Worm (Caenorhabditis elegans) whole organism, young adult: Measurements from ENCODE around the gene ptr-1.

ENCODE experiments used
- B0336.3 ChIP-seq: fragments of 200-800 bp; sonication (Bioruptor generic); IDR thresholded peaks from 2 replicates; pipeline ENCODE4 v1.3.6; 2022; ENCODE audit warnings: missing genetic modification characterization, missing compliant biosample characterization
- F39B2.1 ChIP-seq: fragments of 200-800 bp; sonication (Bioruptor generic); IDR thresholded peaks from 2 replicates; pipeline ENCODE4 v1.3.6; 2022; ENCODE audit warnings: missing genetic modification reagents, missing genetic modification characterization, missing compliant biosample characterization
- K12H6.12 ChIP-seq: fragments of 200-800 bp; sonication (Bioruptor generic); optimal IDR thresholded peaks from 2 replicates; lab custom pipeline; 2018; ENCODE audit warnings: mild to moderate bottlenecking, missing genetic modification characterization, missing compliant biosample characterization
- Y53G8AR.9 ChIP-seq: fragments of 200-800 bp; sonication (Bioruptor generic); conservative IDR thresholded peaks from 2 replicates; pipeline ENCODE4 v1.3.6; 2022; ENCODE audit warnings: missing genetic modification reagents, missing genetic modification characterization, missing compliant biosample characterization
- ama-1 ChIP-seq, 3 experiments: fragments of 150-350 bp in 1 of 3; sonication (generic microtip) in 2 of 3; optimal IDR thresholded peaks; 2 replicates each; lab custom pipeline; 2014 to 2018; ENCODE audit warnings: missing biosample characterization in 2 of 3, missing genetic modification characterization in 2 of 3, missing genetic modification reagents in 2 of 3
- ceh-91 ChIP-seq: fragments of 200-800 bp; sonication (Bioruptor generic); IDR thresholded peaks from 2 replicates; pipeline ENCODE4 v1.3.6; 2022; ENCODE audit warnings: missing genetic modification reagents, missing genetic modification characterization, missing compliant biosample characterization
- let-607 ChIP-seq, 2 experiments: fragments of 200-800 bp in 1 of 2; sonication (Bioruptor generic) in 1 of 2; sonication (generic microtip) in 1 of 2; optimal IDR thresholded peaks; 2 replicates each; lab custom pipeline; 2016 to 2018; ENCODE audit warnings: mild to moderate bottlenecking in 2 of 2, missing compliant biosample characterization in 2 of 2, missing genetic modification characterization in 2 of 2, moderate library complexity in 2 of 2, missing genotype in 1 of 2
- lin-54 ChIP-seq: fragments of 200-800 bp; sonication (Bioruptor generic); optimal IDR thresholded peaks from 2 replicates; lab custom pipeline; 2018; ENCODE audit warnings: mild to moderate bottlenecking, missing genetic modification characterization, missing compliant biosample characterization
- unc-62 ChIP-seq: fragments of 150-350 bp; optimal IDR thresholded peaks from 2 replicates; lab custom pipeline; 2014; ENCODE audit warnings: missing biosample characterization, missing genetic modification reagents, missing genetic modification characterization
- ztf-28 ChIP-seq: fragments of 200-800 bp; sonication (Bioruptor generic); IDR thresholded peaks from 2 replicates; pipeline ENCODE4 v1.3.6; 2022; ENCODE audit warnings: missing genetic modification reagents, missing genetic modification characterization, missing compliant biosample characterization

DNA sequence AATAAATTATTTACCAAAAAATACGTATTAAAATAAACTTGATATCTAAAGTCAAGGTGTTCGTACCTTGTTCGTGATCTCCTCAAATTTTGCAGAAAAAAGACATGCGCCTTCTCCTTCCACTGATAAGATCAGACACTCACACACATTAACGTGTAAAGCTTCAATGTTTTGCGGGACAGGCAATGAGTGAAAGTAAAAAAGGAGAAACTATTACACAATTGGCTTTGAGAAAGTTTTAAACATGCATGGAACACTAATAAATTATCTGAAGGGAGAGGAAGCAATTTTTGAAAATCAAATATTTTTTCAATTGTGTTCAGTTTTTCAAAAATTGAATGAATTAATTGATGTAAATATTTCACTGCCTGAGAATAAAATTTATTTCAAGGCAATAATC is 43.5 kb upstream of the ptr-1 start:
- TF ChIP-seq F39B2.1 (GFP tag; lab: Robert Waterston, UW), result no peak
- TF ChIP-seq ztf-28 (GFP tag; lab: Robert Waterston, UW), result no peak
- no peak for TF ChIP-seq Y53G8AR.9 (GFP tag; lab: Robert Waterston, UW)
- no peak for TF ChIP-seq unc-62 (GFP tag; lab: Kevin White, UChicago)
- no peak for TF ChIP-seq lin-54 (GFP tag; lab: Kevin White, UChicago)
- TF ChIP-seq ama-1 (optimal IDR thresholded peaks at IDR 0.05; lab: Kevin White, UChicago), result no peak
- no peak for TF ChIP-seq ama-1 (GFP tag; optimal IDR thresholded peaks at IDR 0.05; lab: Kevin White, UChicago)
- no peak for TF ChIP-seq B0336.3 (GFP tag; lab: Robert Waterston, UW)
- TF ChIP-seq let-607 (tag; optimal IDR thresholded peaks at IDR 0.05; lab: Kevin White, UChicago), result no peak
- TF ChIP-seq K12H6.12 (tag; lab: Kevin White, UChicago), result no peak
- TF ChIP-seq ceh-91, result no peak
